Fruit fly (Drosophila melanogaster): ENCODE measurements around the gene CG14629.

The CG14629 gene

dm6 chrX:1051251-1051629, at the start of gene CG14629:
Gene CG14629 (plus strand): TSS chrX:1051525.
- no peak for TF ChIP-seq bab1 (GFP tag; optimal IDR thresholded peaks at IDR 0.05)
- peak; percentile 40 for TF ChIP-seq cic (GFP tag; optimal IDR thresholded peaks at IDR 0.05)
- TF ChIP-seq CG7101 (tag; optimal IDR thresholded peaks at IDR 0.05), result peak; percentile 14
- peak; percentile 29 for TF ChIP-seq Mnt (GFP tag; optimal IDR thresholded peaks at IDR 0.05)

dm6 chrX:1006182-1006581, 45.1 kb upstream of the CG14629 start:
- TF ChIP-seq CG7045 (GFP tag; optimal IDR thresholded peaks at IDR 0.05) (no peak), CG14711 (tag; optimal IDR thresholded peaks at IDR 0.05) (no peak), cic (GFP tag; optimal IDR thresholded peaks at IDR 0.05) (no peak), pad (GFP tag; optimal IDR thresholded peaks at IDR 0.05) (no peak), CG11617 (GFP tag; optimal IDR thresholded peaks at IDR 0.05) (no peak)

DNA sequence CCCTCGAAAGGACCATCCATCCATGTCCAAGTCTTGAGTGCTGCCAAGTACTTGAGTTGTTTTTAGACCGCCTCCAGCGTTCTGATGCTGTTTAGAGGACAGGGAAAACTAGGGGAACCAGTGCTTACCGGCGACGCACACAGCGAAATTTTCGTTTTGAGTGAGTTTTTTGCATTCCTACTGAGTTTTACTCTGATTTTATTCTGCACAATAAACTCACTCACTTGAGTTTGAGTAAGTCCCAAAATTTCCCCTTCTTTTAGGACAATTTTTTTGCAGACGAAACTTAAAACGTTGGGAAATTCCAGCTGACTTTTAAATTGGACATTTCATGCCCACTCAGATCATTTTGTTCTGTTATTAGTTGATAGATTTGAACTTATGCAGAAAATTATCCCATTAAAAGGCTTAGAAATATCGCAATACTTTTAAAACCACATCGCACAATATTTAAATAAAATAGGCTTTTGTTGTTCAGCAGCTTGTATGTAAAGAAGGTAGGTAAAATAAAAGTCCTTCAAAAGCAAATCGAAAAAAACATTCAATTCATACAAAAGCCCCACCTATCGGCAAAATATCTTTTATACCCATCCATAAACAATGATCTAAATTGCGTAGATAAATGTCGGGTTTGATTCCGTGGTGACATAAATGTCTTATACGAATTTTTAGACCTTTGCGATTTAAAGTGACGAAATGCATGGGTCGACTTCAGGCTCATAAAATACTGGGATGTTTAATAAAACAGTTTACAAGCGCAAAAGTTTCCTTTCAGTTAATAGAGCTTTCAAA, 41.7 kb upstream of the CG14629 start:
- TF ChIP-seq pad (GFP tag; optimal IDR thresholded peaks at IDR 0.05) (peak; percentile 83), Crg-1 (GFP tag; optimal IDR thresholded peaks at IDR 0.05) (no peak)

DNA sequence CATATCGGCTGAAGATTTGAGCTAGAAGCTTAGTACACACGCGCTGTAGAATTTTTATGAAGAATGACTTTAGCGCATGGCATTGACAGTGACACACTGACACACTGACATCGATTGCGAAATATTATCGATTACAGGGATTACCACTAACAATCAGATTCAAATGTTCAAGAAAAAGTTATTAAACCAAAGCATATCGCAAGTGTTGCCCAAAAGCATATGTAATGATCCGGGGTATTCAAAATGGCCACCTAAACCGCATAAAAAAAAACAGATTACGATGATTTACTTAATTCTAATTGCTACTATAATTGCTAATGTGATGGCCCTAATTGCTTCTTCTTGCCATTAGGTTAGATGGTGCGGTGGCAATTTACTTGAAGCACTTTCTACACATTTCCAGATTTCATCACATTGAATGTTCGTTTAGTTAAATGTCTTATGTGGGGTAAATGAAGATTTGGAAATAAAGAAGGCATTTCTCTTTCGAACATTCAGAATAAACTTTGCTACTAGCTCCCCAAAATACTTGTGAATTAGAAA, 39.7 kb upstream of the CG14629 start, which contains the start of the genes TfIIA-S-2 and CG14631:
Gene TfIIA-S-2, minus strand, starts transcription at position 101 of the 543 bp plus-strand sequence.
Gene CG14631, plus strand, starts transcription at position 493 of the 543 bp plus-strand sequence.
- TF ChIP-seq CG11617 (GFP tag; optimal IDR thresholded peaks at IDR 0.05), result no peak
- no peak for TF ChIP-seq cnc (optimal IDR thresholded peaks at IDR 0.05)
- TF ChIP-seq CG1620 (GFP tag; optimal IDR thresholded peaks at IDR 0.05), result no peak
- no peak for TF ChIP-seq cic (GFP tag; optimal IDR thresholded peaks at IDR 0.05)

dm6 chrX:1026511-1026910, 24.8 kb upstream of the CG14629 start, which contains the start of the genes CG32814, CG11638 and CG3021:
Gene CG32814 (minus strand): TSS chrX:1026700.
Gene CG11638 (minus strand): TSS chrX:1026703.
Gene CG3021 (plus strand): TSS chrX:1026791.
- peak; percentile 84 for TF ChIP-seq ovo (GFP tag; optimal IDR thresholded peaks at IDR 0.05)
- no peak for TF ChIP-seq cic (GFP tag; optimal IDR thresholded peaks at IDR 0.05)
- peak; percentile 60 for TF ChIP-seq bab1 (GFP tag; optimal IDR thresholded peaks at IDR 0.05)
- TF ChIP-seq cnc (optimal IDR thresholded peaks at IDR 0.05), result no peak
- peak; percentile 3 for TF ChIP-seq CG7101 (tag; optimal IDR thresholded peaks at IDR 0.05)
- TF ChIP-seq Mnt (GFP tag; optimal IDR thresholded peaks at IDR 0.05), result peak; percentile 27
- no peak for TF ChIP-seq toe (GFP tag; optimal IDR thresholded peaks at IDR 0.05)
- TF ChIP-seq CG1620 (GFP tag; optimal IDR thresholded peaks at IDR 0.05), result peak; percentile 13
- peak; percentile 84 for TF ChIP-seq tj (GFP tag; optimal IDR thresholded peaks at IDR 0.05)
- no peak for TF ChIP-seq kay (GFP tag; ENCODE audit: borderline replicate concordance)
- no peak for TF ChIP-seq Clk (GFP tag; optimal IDR thresholded peaks at IDR 0.05)
- peak; percentile 15 for TF ChIP-seq CG11617 (GFP tag; optimal IDR thresholded peaks at IDR 0.05)
- TF ChIP-seq CG14711 (tag; optimal IDR thresholded peaks at IDR 0.05), result peak; percentile 30
- peak; percentile 19 for TF ChIP-seq pad (GFP tag; optimal IDR thresholded peaks at IDR 0.05)

dm6 chrX:1030478-1030877, 20.8 kb upstream of the CG14629 start, which contains the start of the genes Cdc45 and Rpp21:
Gene Cdc45 (minus strand): TSS chrX:1030556.
Gene Rpp21 (plus strand): TSS chrX:1030758.
- TF ChIP-seq Hr96 (GFP tag; optimal IDR thresholded peaks at IDR 0.05), result no peak
- no peak for TF ChIP-seq ovo (GFP tag; optimal IDR thresholded peaks at IDR 0.05)
- no peak for TF ChIP-seq Clk (GFP tag; optimal IDR thresholded peaks at IDR 0.05)
- no peak for TF ChIP-seq CG7101 (tag; optimal IDR thresholded peaks at IDR 0.05)
- no peak for TF ChIP-seq CG11617 (GFP tag; optimal IDR thresholded peaks at IDR 0.05)
- no peak for TF ChIP-seq kay (GFP tag; ENCODE audit: borderline replicate concordance)
- TF ChIP-seq CG14711 (tag; optimal IDR thresholded peaks at IDR 0.05), result peak; percentile 21
- no peak for TF ChIP-seq CG12768 (GFP tag; optimal IDR thresholded peaks at IDR 0.05)
- no peak for TF ChIP-seq CG7045 (GFP tag; optimal IDR thresholded peaks at IDR 0.05)
- TF ChIP-seq Mnt (GFP tag; optimal IDR thresholded peaks at IDR 0.05), result peak; percentile 59
- TF ChIP-seq tj (GFP tag; optimal IDR thresholded peaks at IDR 0.05), result peak; percentile 36
- no peak for TF ChIP-seq pad (GFP tag; optimal IDR thresholded peaks at IDR 0.05)
- no peak for TF ChIP-seq toe (GFP tag; optimal IDR thresholded peaks at IDR 0.05)
- TF ChIP-seq cnc (optimal IDR thresholded peaks at IDR 0.05), result no peak
- no peak for TF ChIP-seq CG1620 (GFP tag; optimal IDR thresholded peaks at IDR 0.05)
- TF ChIP-seq CG33017 (tag; optimal IDR thresholded peaks at IDR 0.05), result no peak
- no peak for TF ChIP-seq cic (GFP tag; optimal IDR thresholded peaks at IDR 0.05)
- no peak for TF ChIP-seq CG5204 (GFP tag; optimal IDR thresholded peaks at IDR 0.05)
- peak; percentile 35 for TF ChIP-seq bab1 (GFP tag; optimal IDR thresholded peaks at IDR 0.05)
- no peak for TF ChIP-seq Crg-1 (GFP tag; optimal IDR thresholded peaks at IDR 0.05)

dm6 chrX:1031196-1031595, 20.1 kb upstream of the CG14629 start, which contains the start of gene CG14630:
Gene CG14630 (plus strand): TSS chrX:1031496.
- TF ChIP-seq Hr96 (GFP tag; optimal IDR thresholded peaks at IDR 0.05), result peak; percentile 37
- peak; percentile 12 for TF ChIP-seq pad (GFP tag; optimal IDR thresholded peaks at IDR 0.05)
- peak; percentile 53 for TF ChIP-seq CG12768 (GFP tag; optimal IDR thresholded peaks at IDR 0.05)
- no peak for TF ChIP-seq CG11617 (GFP tag; optimal IDR thresholded peaks at IDR 0.05)
- TF ChIP-seq bab1 (GFP tag; optimal IDR thresholded peaks at IDR 0.05), result no peak
- peak; percentile 13 for TF ChIP-seq CG1620 (GFP tag; optimal IDR thresholded peaks at IDR 0.05)
